Fruit fly (Drosophila melanogaster) whole organism, embryonic: ENCODE data around the gene CG31262.

ENCODE experiments used
- ATbp ChIP-seq: fragments of 200-800 bp; sonication (Bioruptor generic); optimal IDR thresholded peaks from 2 replicates; lab custom pipeline; 2017; ENCODE audit warnings: missing biosample characterization, mild to moderate bottlenecking, missing genetic modification characterization, missing genetic modification reagents
- Abd-B ChIP-seq: fragments of 200-800 bp; sonication (Bioruptor generic); optimal IDR thresholded peaks from 2 replicates; lab custom pipeline; 2018; ENCODE audit warnings: missing biosample characterization, mild to moderate bottlenecking, missing genetic modification characterization, moderate library complexity
- Atf-2 ChIP-seq: fragments of 200-800 bp; sonication (Bioruptor generic); optimal IDR thresholded peaks from 2 replicates; lab custom pipeline; 2016; ENCODE audit warnings: missing biosample characterization, missing genetic modification characterization
- Bgb ChIP-seq: fragments of 200-800 bp; sonication (Bioruptor generic); IDR thresholded peaks from 2 replicates; pipeline ENCODE4 v1.3.6; 2022; ENCODE audit warnings: missing biosample characterization, missing genetic modification characterization; ENCODE audit not compliant: partially characterized antibody
- CG10321 ChIP-seq: fragments of 200-800 bp; sonication (Bioruptor generic); IDR thresholded peaks from 2 replicates; pipeline ENCODE4 v1.3.6; 2022; ENCODE audit warnings: missing biosample characterization, missing genetic modification characterization
- CG14667 ChIP-seq: fragments of 200-800 bp; sonication (Bioruptor generic); IDR thresholded peaks from 2 replicates; pipeline ENCODE4 v1.3.6; 2022; ENCODE audit warnings: missing biosample characterization, missing genetic modification characterization
- CG1602 ChIP-seq: fragments of 200-800 bp; sonication (Bioruptor generic); optimal IDR thresholded peaks from 3 replicates; lab custom pipeline; 2016; ENCODE audit warnings: missing biosample characterization, missing genetic modification characterization
- CG16815 ChIP-seq: fragments of 200-800 bp; sonication (Bioruptor generic); optimal IDR thresholded peaks from 3 replicates; lab custom pipeline; 2017; ENCODE audit warnings: missing biosample characterization, mild to moderate bottlenecking, missing genetic modification characterization
- CG17328 ChIP-seq: fragments of 200-800 bp; sonication (Bioruptor generic); IDR thresholded peaks from 2 replicates; pipeline ENCODE4 v1.3.6; 2022; ENCODE audit warnings: missing biosample characterization, missing genetic modification characterization
- CG17802 ChIP-seq: fragments of 200-800 bp; sonication (Bioruptor generic); optimal IDR thresholded peaks from 2 replicates; lab custom pipeline; 2018; ENCODE audit warnings: missing biosample characterization, mild to moderate bottlenecking, missing genetic modification characterization, moderate library complexity
- CG32772 ChIP-seq: fragments of 200-800 bp; sonication (Bioruptor generic); IDR thresholded peaks from 2 replicates; pipeline ENCODE4 v1.3.6; 2022; ENCODE audit warnings: missing biosample characterization, missing genetic modification characterization
- CG3726 ChIP-seq: fragments of 200-800 bp; sonication (Bioruptor generic); IDR thresholded peaks from 3 replicates; pipeline ENCODE4, ENCODE4 v1.3.6; 2022; ENCODE audit warnings: missing biosample characterization, missing genetic modification characterization
- CG6689 ChIP-seq: fragments of 200-800 bp; sonication (Bioruptor generic); IDR thresholded peaks from 2 replicates; pipeline ENCODE4 v1.3.6; 2022; ENCODE audit warnings: missing biosample characterization, missing genetic modification characterization
- CG7839 ChIP-seq: fragments of 200-800 bp; sonication (Bioruptor generic); optimal IDR thresholded peaks from 3 replicates; lab custom pipeline; 2018; ENCODE audit warnings: missing biosample characterization, mild to moderate bottlenecking, missing genetic modification characterization, moderate library complexity
- CG7928 ChIP-seq: fragments of 200-800 bp; sonication (Bioruptor generic); optimal IDR thresholded peaks from 2 replicates; lab custom pipeline; 2017; ENCODE audit warnings: missing biosample characterization, mild to moderate bottlenecking, missing genetic modification characterization
- CG8359 ChIP-seq: fragments of 200-800 bp; sonication (Bioruptor generic); optimal IDR thresholded peaks from 2 replicates; lab custom pipeline; 2017; ENCODE audit warnings: missing biosample characterization, mild to moderate bottlenecking, missing genetic modification characterization, borderline replicate concordance
- CTCF ChIP-seq: fragments of 200-800 bp; sonication (Bioruptor generic); optimal IDR thresholded peaks from 2 replicates; lab custom pipeline; 2017; ENCODE audit warnings: missing biosample characterization, mild to moderate bottlenecking, missing genetic modification characterization, moderate library complexity
- CkIIα-i1 ChIP-seq: fragments of 200-800 bp; sonication (Bioruptor generic); IDR thresholded peaks from 2 replicates; pipeline ENCODE4 v1.3.6; 2022; ENCODE audit warnings: missing biosample characterization, missing genetic modification characterization
- CoRest ChIP-seq: fragments of 200-800 bp; sonication (Bioruptor generic); optimal IDR thresholded peaks from 3 replicates; lab custom pipeline; 2018; ENCODE audit warnings: missing biosample characterization, mild to moderate bottlenecking, missing genetic modification characterization, moderate library complexity
- Dad ChIP-seq: fragments of 200-800 bp; sonication (Bioruptor generic); optimal IDR thresholded peaks from 3 replicates; lab custom pipeline; 2016; ENCODE audit warnings: missing biosample characterization, missing genetic modification characterization
- HLH54F ChIP-seq: fragments of 200-800 bp; sonication (Bioruptor generic); optimal IDR thresholded peaks from 3 replicates; lab custom pipeline; 2016; ENCODE audit warnings: missing biosample characterization, missing genetic modification characterization
- Hr3 ChIP-seq: fragments of 200-800 bp; sonication (Bioruptor generic); optimal IDR thresholded peaks from 3 replicates; lab custom pipeline; 2016; ENCODE audit warnings: missing biosample characterization, missing genetic modification characterization
- Hr51 ChIP-seq, 2 experiments: fragments of 200-800 bp; sonication (Bioruptor generic); optimal IDR thresholded peaks; 2 replicates in 1 of 2; 3 replicates in 1 of 2; lab custom pipeline; 2016 to 2018; ENCODE audit warnings: missing biosample characterization in 2 of 2, missing genetic modification characterization in 2 of 2, mild to moderate bottlenecking in 1 of 2, moderate library complexity in 1 of 2
- Hsf ChIP-seq: fragments of 200-800 bp; sonication (Bioruptor generic); optimal IDR thresholded peaks from 3 replicates; lab custom pipeline; 2016; ENCODE audit warnings: missing biosample characterization, missing genetic modification characterization
- Jarid2 ChIP-seq: fragments of 200-800 bp; sonication (Bioruptor generic); optimal IDR thresholded peaks from 3 replicates; lab custom pipeline; 2017; ENCODE audit warnings: mild to moderate bottlenecking, missing biosample characterization, missing genetic modification reagents, missing genetic modification characterization
- Lpt ChIP-seq: fragments of >200 bp; optimal IDR thresholded peaks from 2 replicates; lab custom pipeline; 2018; ENCODE audit warnings: missing biosample characterization, missing genetic modification characterization
- NfI ChIP-seq: fragments of 200-800 bp; sonication (Bioruptor generic); optimal IDR thresholded peaks from 3 replicates; lab custom pipeline; 2018; ENCODE audit warnings: missing biosample characterization, mild to moderate bottlenecking, missing genetic modification characterization, moderate library complexity
- Scr ChIP-seq: fragments of 200-800 bp; sonication (Bioruptor generic); IDR thresholded peaks from 2 replicates; pipeline ENCODE4 v1.3.6; 2022; ENCODE audit warnings: missing biosample characterization, missing genetic modification characterization; ENCODE audit not compliant: partially characterized antibody
- Ssrp ChIP-seq: fragments of 200-800 bp; sonication (Bioruptor generic); optimal IDR thresholded peaks from 2 replicates; lab custom pipeline; 2018; ENCODE audit warnings: missing biosample characterization, mild to moderate bottlenecking, missing genetic modification characterization, moderate library complexity
- Xrp1 ChIP-seq: fragments of 200-800 bp; sonication (Bioruptor generic); IDR thresholded peaks from 2 replicates; pipeline ENCODE4 v1.3.6; 2022; ENCODE audit warnings: missing biosample characterization, missing genetic modification characterization
- amos ChIP-seq: fragments of 200-800 bp; sonication (Bioruptor generic); IDR thresholded peaks from 2 replicates; pipeline ENCODE4 v1.3.6; 2022; ENCODE audit warnings: missing biosample characterization, missing genetic modification characterization; ENCODE audit not compliant: partially characterized antibody
- az2 ChIP-seq: fragments of 200-800 bp; sonication (Bioruptor generic); optimal IDR thresholded peaks from 3 replicates; lab custom pipeline; 2016; ENCODE audit warnings: missing biosample characterization, missing genetic modification characterization
- bcd ChIP-seq: fragments of 200-800 bp; sonication (Bioruptor generic); optimal IDR thresholded peaks from 2 replicates; lab custom pipeline; 2017; ENCODE audit warnings: missing biosample characterization, mild to moderate bottlenecking, missing genetic modification characterization
- btn ChIP-seq: fragments of 200-800 bp; sonication (Bioruptor generic); optimal IDR thresholded peaks from 2 replicates; lab custom pipeline; 2016; ENCODE audit warnings: missing biosample characterization, missing genetic modification characterization
- chif ChIP-seq, 2 experiments: fragments of 200-800 bp; sonication (Bioruptor generic); optimal IDR thresholded peaks; 3 replicates each; lab custom pipeline; 2016; ENCODE audit warnings: missing biosample characterization in 2 of 2, missing genetic modification characterization in 2 of 2
- dysf ChIP-seq: fragments of 200-800 bp; sonication (Bioruptor generic); IDR thresholded peaks from 3 replicates; pipeline ENCODE4 v1.3.6; 2022; ENCODE audit warnings: missing biosample characterization, missing genetic modification characterization
- fd96Cb ChIP-seq: fragments of 200-800 bp; sonication (Bioruptor generic); optimal IDR thresholded peaks from 2 replicates; lab custom pipeline; 2018; ENCODE audit warnings: missing biosample characterization, mild to moderate bottlenecking, missing genetic modification characterization, moderate library complexity
- ken ChIP-seq: fragments of 200-800 bp; sonication (Bioruptor generic); IDR thresholded peaks from 3 replicates; pipeline ENCODE4 v1.3.6; 2022; ENCODE audit warnings: missing biosample characterization, missing genetic modification characterization
- lilli ChIP-seq: fragments of 200-800 bp; sonication (Bioruptor generic); optimal IDR thresholded peaks from 3 replicates; lab custom pipeline; 2016; ENCODE audit warnings: missing biosample characterization, missing genetic modification characterization
- otp ChIP-seq: fragments of 200-800 bp; sonication (Bioruptor generic); IDR thresholded peaks from 3 replicates; pipeline ENCODE4, ENCODE4 v1.3.6; 2022; ENCODE audit warnings: missing biosample characterization, missing genetic modification characterization
- pan ChIP-seq, 4 experiments: fragments of >200 bp in 3 of 4; fragments of 200-800 bp in 1 of 4; sonication (Bioruptor generic) in 1 of 4; optimal IDR thresholded peaks in 3 of 4; IDR thresholded peaks in 1 of 4; 2 replicates each; pipeline versions ENCODE4 v1.3.6 to Lab custom; 2017 to 2022; ENCODE audit warnings: missing biosample characterization in 2 of 4, missing genetic modification characterization in 2 of 4, mixed read lengths in 1 of 4
- pb ChIP-seq: fragments of 200-800 bp; sonication (Bioruptor generic); optimal IDR thresholded peaks from 3 replicates; lab custom pipeline; 2016; ENCODE audit warnings: missing biosample characterization, missing genetic modification characterization
- ranshi ChIP-seq: fragments of 200-800 bp; sonication (Bioruptor generic); IDR thresholded peaks from 2 replicates; pipeline ENCODE4 v1.3.6; 2022; ENCODE audit warnings: missing biosample characterization, missing genetic modification characterization
- row ChIP-seq: fragments of 200-800 bp; sonication (Bioruptor generic); IDR thresholded peaks from 3 replicates; pipeline ENCODE4 v1.3.6; 2022; ENCODE audit warnings: missing biosample characterization, missing genetic modification characterization
- slbo ChIP-seq: fragments of 200-800 bp; sonication (Bioruptor generic); IDR thresholded peaks from 2 replicates; pipeline ENCODE4 v1.3.6; 2022; ENCODE audit warnings: missing biosample characterization, missing genetic modification characterization
- slp2 ChIP-seq: fragments of 200-800 bp; sonication (Bioruptor generic); optimal IDR thresholded peaks from 2 replicates; lab custom pipeline; 2016; ENCODE audit warnings: missing biosample characterization, missing genetic modification characterization
- stwl ChIP-seq: fragments of 200-800 bp; sonication (Bioruptor generic); optimal IDR thresholded peaks from 3 replicates; lab custom pipeline; 2018; ENCODE audit warnings: missing biosample characterization, mild to moderate bottlenecking, missing genetic modification characterization, moderate library complexity
- tio ChIP-seq: fragments of 200-800 bp; sonication (Bioruptor generic); optimal IDR thresholded peaks from 2 replicates; lab custom pipeline; 2017; ENCODE audit warnings: missing biosample characterization, missing genetic modification characterization, inconsistent platforms
- vnd ChIP-seq: fragments of 200-800 bp; sonication (Bioruptor generic); IDR thresholded peaks from 3 replicates; pipeline ENCODE4 v1.3.6; 2022; ENCODE audit warnings: missing biosample characterization, missing genetic modification characterization; ENCODE audit not compliant: partially characterized antibody
- zen ChIP-seq: fragments of 200-800 bp; sonication (Bioruptor generic); optimal IDR thresholded peaks from 3 replicates; lab custom pipeline; 2018; ENCODE audit warnings: missing biosample characterization, mild to moderate bottlenecking, missing genetic modification characterization, moderate library complexity

Gene CG31262

DNA sequence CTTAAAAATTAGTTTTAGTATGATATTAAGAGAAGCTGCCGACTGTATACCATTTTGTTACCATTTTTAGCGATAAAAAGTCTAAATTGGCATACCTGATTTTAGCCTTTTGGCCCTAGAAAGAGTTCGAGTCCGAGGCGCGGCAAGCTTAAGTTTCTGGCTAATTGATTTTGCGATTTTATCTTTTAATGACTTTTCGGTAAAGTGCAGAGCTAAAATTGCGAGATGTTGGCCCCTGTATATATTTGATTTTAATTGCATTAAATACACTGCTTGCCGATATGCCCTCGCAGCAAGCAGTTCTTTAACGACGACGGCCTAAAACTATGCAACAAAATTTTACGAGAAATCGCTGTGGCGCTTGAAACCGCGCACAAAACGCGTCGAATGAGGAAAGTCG is 8.7 kb upstream of the CG31262 start (continued):
- TF ChIP-seq bcd (GFP tag; lab: Kevin White, UChicago), result peak; percentile 33
- peak; percentile 34; the same call in 1 of the 3 replicates for TF ChIP-seq ken (GFP tag; lab: Robert Waterston, UW)
- peak; percentile 12 for TF ChIP-seq lilli (GFP tag; lab: Kevin White, UChicago)
- TF ChIP-seq CG32772 (GFP tag; lab: Robert Waterston, UW), result peak; percentile 49; the same call in 1 of the 2 replicates
- TF ChIP-seq Scr (GFP tag; lab: Robert Waterston, UW), result no peak
- peak; percentile 50 for TF ChIP-seq fd96Cb (tag; lab: Kevin White, UChicago)
- peak; percentile 8; the same call in 1 of the 2 replicates for TF ChIP-seq CG17328 (GFP tag; lab: Robert Waterston, UW)
- peak; percentile 28; the same call in 1 of the 2 replicates for TF ChIP-seq ranshi
- peak; percentile 18 for TF ChIP-seq Hr3 (GFP tag; lab: Kevin White, UChicago)
- TF ChIP-seq Hr51 (GFP tag; optimal IDR thresholded peaks at IDR 0.05; lab: Kevin White, UChicago), result peak in 1 of 2 experiments; percentile 30
- TF ChIP-seq btn (GFP tag; lab: Kevin White, UChicago), result no peak
- TF ChIP-seq vnd (GFP tag; lab: Robert Waterston, UW), result no peak
- peak; percentile 50 for TF ChIP-seq tio
- peak; percentile 86 for TF ChIP-seq Abd-B (GFP tag; lab: Kevin White, UChicago)
- TF ChIP-seq slbo (GFP tag; lab: Robert Waterston, UW), result peak; percentile 48
- TF ChIP-seq CoRest, result peak; percentile 42
- TF ChIP-seq CG17802 (tag; lab: Kevin White, UChicago), result peak; percentile 28
- TF ChIP-seq pb (GFP tag; lab: Kevin White, UChicago), result no peak
- TF ChIP-seq Lpt (GFP tag; lab: Kevin White, UChicago), result no peak
- TF ChIP-seq amos (GFP tag; lab: Robert Waterston, UW), result 0 out of 2 replicates have a peak, but pooled peaks have one; percentile 19
- peak; percentile 1 for TF ChIP-seq Dad
- TF ChIP-seq Ssrp (tag; lab: Kevin White, UChicago), result peak; percentile 48
- TF ChIP-seq ATbp (GFP tag; lab: Kevin White, UChicago), result peak; percentile 16
- peak; percentile 15 for TF ChIP-seq CG16815 (GFP tag; lab: Kevin White, UChicago)
- peak; percentile 31 for TF ChIP-seq az2 (GFP tag; lab: Kevin White, UChicago)
- TF ChIP-seq NfI (GFP tag; lab: Kevin White, UChicago), result peak; percentile 37
- TF ChIP-seq Xrp1 (GFP tag; lab: Robert Waterston, UW), result peak; percentile 40; the same call in 1 of the 2 replicates
- TF ChIP-seq Bgb, result peak; percentile 28; the same call in 1 of the 2 replicates
- TF ChIP-seq otp (GFP tag; lab: Robert Waterston, UW), result peak; percentile 71
- peak; percentile 37; the same call in 1 of the 3 replicates for TF ChIP-seq dysf (GFP tag; lab: Robert Waterston, UW)
- no peak for TF ChIP-seq CkIIα-i1 (GFP tag; lab: Robert Waterston, UW)
- TF ChIP-seq CG14667 (GFP tag; lab: Robert Waterston, UW), result no peak
- peak; percentile 17 for TF ChIP-seq HLH54F (GFP tag; lab: Kevin White, UChicago)
- peak; percentile 43 for TF ChIP-seq Hsf (GFP tag; lab: Kevin White, UChicago)
- TF ChIP-seq Atf-2 (GFP tag; lab: Kevin White, UChicago), result peak; percentile 13
- TF ChIP-seq CTCF (GFP tag; lab: Kevin White, UChicago), result peak; percentile 46
- TF ChIP-seq CG1602 (GFP tag; lab: Kevin White, UChicago), result peak; percentile 27
- no peak for TF ChIP-seq CG7928 (GFP tag; lab: Kevin White, UChicago)
- TF ChIP-seq chif (GFP tag; optimal IDR thresholded peaks at IDR 0.05; lab: Kevin White, UChicago), result peak; percentile 9 to 52
- peak; percentile 93 for TF ChIP-seq stwl (tag; lab: Kevin White, UChicago)
- TF ChIP-seq zen (tag; lab: Kevin White, UChicago), result peak; percentile 69
- no peak for TF ChIP-seq pan (optimal IDR thresholded peaks at IDR 0.05; lab: Kevin White, UChicago)
- peak in 1 of 2 experiments; percentile 45 for TF ChIP-seq pan (GFP tag; optimal IDR thresholded peaks at IDR 0.05 in 1 of 2, IDR thresholded peaks at IDR 0.05 in 1 of 2)
- no peak for TF ChIP-seq CG10321 (GFP tag; lab: Robert Waterston, UW)
- TF ChIP-seq row (GFP tag; lab: Robert Waterston, UW), result peak; percentile 59
- peak; percentile 2 for TF ChIP-seq Jarid2 (GFP tag; lab: Kevin White, UChicago)
- TF ChIP-seq CG6689, result peak; percentile 51
- TF ChIP-seq CG8359 (GFP tag; lab: Kevin White, UChicago), result peak; percentile 100
- TF ChIP-seq CG3726 (GFP tag; lab: Robert Waterston, UW), result no peak
- TF ChIP-seq slp2 (GFP tag; lab: Kevin White, UChicago), result peak; percentile 23
- peak; percentile 10 for TF ChIP-seq CG7839
